Worm (Caenorhabditis elegans) whole organism, L3 larva: ENCODE results near the gene Y37D8A.5.

Experiments used
- lin-15B ChIP-seq: fragments of 150-350 bp; optimal IDR thresholded peaks from 2 replicates; lab custom pipeline; 2014; ENCODE audit warnings: missing biosample characterization, missing genetic modification characterization
- nhr-43 ChIP-seq: sonication (generic microtip); optimal IDR thresholded peaks from 2 replicates; lab custom pipeline; 2016; ENCODE audit warnings: mild to moderate bottlenecking, missing genetic modification characterization, missing compliant biosample characterization; ENCODE audit not compliant: poor library complexity, severe bottlenecking

ce11 chrIII:12877527-12878234 lies 22.4 kb upstream of the Y37D8A.5 start, which contains the start of the genes cec-7 and enu-3.5:
- TF ChIP-seq lin-15B (tag; lab: Kevin White, UChicago): no peak
- no peak for TF ChIP-seq nhr-43 (tag; lab: Kevin White, UChicago)
